Worm (Caenorhabditis elegans) whole organism, young adult: ENCODE data around the gene fipr-2.

Experiments used
- akir-1 ChIP-seq: fragments of 200-800 bp; sonication (Bioruptor generic); optimal IDR thresholded peaks from 2 replicates; lab custom pipeline; 2018; ENCODE audit warnings: mild to moderate bottlenecking, missing genetic modification characterization, moderate library complexity, missing compliant biosample characterization
- atf-7 ChIP-seq: sonication (generic microtip); optimal IDR thresholded peaks from 2 replicates; lab custom pipeline; 2017; ENCODE audit warnings: mild to moderate bottlenecking, missing genetic modification characterization, missing compliant biosample characterization
- bed-1 ChIP-seq: fragments of 200-800 bp; sonication (Bioruptor generic); IDR thresholded peaks from 2 replicates; pipeline ENCODE4 v1.3.6; 2022; ENCODE audit warnings: missing genetic modification reagents, missing genetic modification characterization, missing compliant biosample characterization
- hmg-1.2 ChIP-seq: fragments of 200-800 bp; sonication (Bioruptor generic); IDR thresholded peaks from 2 replicates; pipeline ENCODE4 v1.3.6; 2022; ENCODE audit warnings: missing genetic modification reagents, missing genetic modification characterization, missing compliant biosample characterization
- lin-35 ChIP-seq, 3 experiments: fragments of 150-350 bp in 2 of 3; sonication (generic microtip) in 1 of 3; optimal IDR thresholded peaks; 2 replicates each; lab custom pipeline; 2014 to 2018; ENCODE audit warnings: missing biosample characterization in 3 of 3, missing genetic modification characterization in 3 of 3, missing genetic modification reagents in 3 of 3
- mcd-1 ChIP-seq: fragments of 200-800 bp; sonication (Bioruptor generic); IDR thresholded peaks from 2 replicates; pipeline ENCODE4 v1.3.6; 2022; ENCODE audit warnings: missing genetic modification reagents, missing genetic modification characterization, missing compliant biosample characterization
- rcor-1 ChIP-seq: fragments of 200-800 bp; sonication (Bioruptor generic); IDR thresholded peaks from 2 replicates; pipeline ENCODE4 v1.3.6; 2022; ENCODE audit warnings: missing genetic modification reagents, missing genetic modification characterization, missing compliant biosample characterization
- xnd-1 ChIP-seq: sonication (generic microtip); optimal IDR thresholded peaks from 2 replicates; lab custom pipeline; 2016; ENCODE audit warnings: missing genotype, missing genetic modification reagents, missing genetic modification characterization, missing compliant biosample characterization

- TF ChIP-seq hmg-1.2 (GFP tag; lab: Robert Waterston, UW) = no peak
- TF ChIP-seq lin-35 (GFP tag; optimal IDR thresholded peaks at IDR 0.05; lab: Kevin White, UChicago) = no peak
- no peak for TF ChIP-seq mcd-1 (GFP tag; lab: Robert Waterston, UW)
- no peak for TF ChIP-seq rcor-1 (GFP tag; lab: Robert Waterston, UW)
- TF ChIP-seq bed-1 = no peak
- no peak for TF ChIP-seq akir-1 (GFP tag; lab: Kevin White, UChicago)
- TF ChIP-seq xnd-1 (tag; lab: Kevin White, UChicago) = no peak
- no peak for TF ChIP-seq atf-7 (tag; lab: Kevin White, UChicago)
These were observed 48.1 kb upstream of the fipr-2 start, which contains the start of gene R04F11.3 for ce11 chrV:12317080-12317479.
